Worm (Caenorhabditis elegans): ENCODE results near the gene F21C10.3.
A peak's percentile ranks its signal among the peaks of the same experiment; 100 is the strongest.

The F21C10.3 gene

ce11 chrV:9175218-9175837, 47.5 kb downstream of the F21C10.3 start, which contains the start of gene spas-1 (continued):
- TF ChIP-seq nhr-19 (GFP tag; conservative IDR thresholded peaks at IDR 0.05) (peak; percentile 92), unc-62 (GFP tag; optimal IDR thresholded peaks at IDR 0.05) (peak; percentile 42), nhr-90 (tag; optimal IDR thresholded peaks at IDR 0.05; ENCODE audit: poor library complexity) (peak; percentile 92), blmp-1 (tag; optimal IDR thresholded peaks at IDR 0.05) (peak; percentile 90), unc-130 (tag; optimal IDR thresholded peaks at IDR 0.05) (peak; percentile 88), ceh-8 (GFP tag; optimal IDR thresholded peaks at IDR 0.05) (peak; percentile 68), grh-1 (GFP tag; IDR thresholded peaks at IDR 0.05) (peak; percentile 81), nhr-71 (tag; optimal IDR thresholded peaks at IDR 0.05) (peak; percentile 95), ets-5 (GFP tag; IDR thresholded peaks at IDR 0.05) (no peak), xbp-1 (tag; optimal IDR thresholded peaks at IDR 0.05) (peak; percentile 92), lin-35 (GFP tag; optimal IDR thresholded peaks at IDR 0.05) (peak; percentile 98 to 99), F16B12.6 (tag; optimal IDR thresholded peaks at IDR 0.05) (peak; percentile 59), aha-1 (tag; optimal IDR thresholded peaks at IDR 0.05) (no peak), unc-98 (GFP tag; IDR thresholded peaks at IDR 0.05) (no peak), tbx-2 (tag; optimal IDR thresholded peaks at IDR 0.05) (peak; percentile 92), Y116A8C.19 (tag; optimal IDR thresholded peaks at IDR 0.05; ENCODE audit: borderline replicate concordance) (no peak), sptf-1 (tag; optimal IDR thresholded peaks at IDR 0.05) (no peak), jun-1 (tag; optimal IDR thresholded peaks at IDR 0.05) (peak; percentile 83), fkh-4 (tag; optimal IDR thresholded peaks at IDR 0.05; ENCODE audit: borderline replicate concordance) (no peak), C34B4.2 (tag; optimal IDR thresholded peaks at IDR 0.05) (no peak), sox-4 (tag; optimal IDR thresholded peaks at IDR 0.05) (peak; percentile 78), C16A3.4 (tag; optimal IDR thresholded peaks at IDR 0.05) (peak; percentile 91), isw-1 (GFP tag; IDR thresholded peaks at IDR 0.05) (peak; percentile 82), fos-1 (tag; optimal IDR thresholded peaks at IDR 0.05) (peak; percentile 75), ztf-4 (tag; optimal IDR thresholded peaks at IDR 0.05) (peak; percentile 76), egl-13 (tag; optimal IDR thresholded peaks at IDR 0.05) (peak; percentile 79), lin-14 (GFP tag; optimal IDR thresholded peaks at IDR 0.05) (peak; percentile 92), irx-1 (tag; optimal IDR thresholded peaks at IDR 0.05) (peak; percentile 79), swsn-7 (tag; optimal IDR thresholded peaks at IDR 0.05) (peak; percentile 92), tlp-1 (tag; optimal IDR thresholded peaks at IDR 0.05) (no peak), lin-13 (GFP tag; optimal IDR thresholded peaks at IDR 0.05) (peak; percentile 86), ceh-90 (tag; optimal IDR thresholded peaks at IDR 0.05) (no peak), ama-1 (optimal IDR thresholded peaks at IDR 0.05) (peak; percentile 77), snpc-4 (tag; optimal IDR thresholded peaks at IDR 0.05) (peak; percentile 91), ceh-82 (tag; optimal IDR thresholded peaks at IDR 0.05) (peak; percentile 76 to 91 (median 84)), mab-9 (GFP tag; IDR thresholded peaks at IDR 0.05) (no peak), lir-3 (tag; optimal IDR thresholded peaks at IDR 0.05; ENCODE audit: poor library complexity) (peak; percentile 66), efl-1 (optimal IDR thresholded peaks at IDR 0.05) (peak; percentile 89 to 98), efl-1 (GFP tag; optimal IDR thresholded peaks at IDR 0.05 in 1 of 2) (peak; percentile 97 to 100), lsy-2 (tag; optimal IDR thresholded peaks at IDR 0.05) (peak; percentile 92 to 93), aly-2 (tag; optimal IDR thresholded peaks at IDR 0.05) (peak; percentile 66), elt-2 (tag; optimal IDR thresholded peaks at IDR 0.05) (peak; percentile 81), ceh-63 (GFP tag; optimal IDR thresholded peaks at IDR 0.05) (no peak)

Data from whole organism, L1 larva.